Worm (Caenorhabditis elegans): ENCODE measurements around the gene plp-1.

- TF ChIP-seq scrt-1 (GFP tag; IDR thresholded peaks at IDR 0.05) (no peak), flt-1 (GFP tag; IDR thresholded peaks at IDR 0.05) (no peak), ceh-36 (tag; optimal IDR thresholded peaks at IDR 0.05) (no peak), ama-1 (optimal IDR thresholded peaks at IDR 0.05) (no peak), ceh-13 (GFP tag; optimal IDR thresholded peaks at IDR 0.05) (no peak)
Observed at ce11 chrIV:7612523-7612922, 20.6 kb upstream of the plp-1 start.
